Worm (Caenorhabditis elegans) whole organism, L1 larva: ENCODE data around the gene vab-8.

Experiments
- F16B12.6 ChIP-seq: fragments of 150-350 bp; optimal IDR thresholded peaks from 2 replicates; lab custom pipeline; 2014; ENCODE audit warnings: missing biosample characterization, missing genetic modification characterization
- ama-1 ChIP-seq: fragments of 150-350 bp; optimal IDR thresholded peaks from 2 replicates; lab custom pipeline; 2014
- ceh-82 ChIP-seq, 3 experiments: fragments of 150-350 bp in 1 of 3; sonication (generic microtip) in 2 of 3; optimal IDR thresholded peaks; 2 replicates each; lab custom pipeline; 2014 to 2017; ENCODE audit warnings: missing biosample characterization in 3 of 3, missing genetic modification characterization in 3 of 3
- dpl-1 ChIP-seq, 3 experiments: fragments of 150-350 bp in 2 of 3; sonication (generic microtip) in 1 of 3; optimal IDR thresholded peaks; 2 replicates each; lab custom pipeline; 2014 to 2017; ENCODE audit warnings: missing biosample characterization in 3 of 3, missing genetic modification characterization in 3 of 3, missing genetic modification reagents in 3 of 3
- efl-1 ChIP-seq, 4 experiments: fragments of 150-350 bp; optimal IDR thresholded peaks in 3 of 4; peaks in 1 of 4; 1 replicate in 1 of 4; 2 replicates in 3 of 4; lab custom pipeline; 2014; ENCODE audit warnings: missing biosample characterization in 2 of 4, missing genetic modification characterization in 2 of 4, missing genetic modification reagents in 2 of 4
- grh-1 ChIP-seq: fragments of 200-800 bp; sonication (Bioruptor generic); IDR thresholded peaks from 2 replicates; pipeline ENCODE4 v1.3.6; 2022; ENCODE audit warnings: missing genetic modification reagents, missing genetic modification characterization, missing compliant biosample characterization
- hlh-17 ChIP-seq: fragments of 200-800 bp; sonication (Bioruptor generic); optimal IDR thresholded peaks from 2 replicates; lab custom pipeline; 2018; ENCODE audit warnings: missing genetic modification characterization, mild to moderate bottlenecking, missing compliant biosample characterization, moderate library complexity, borderline replicate concordance
- isw-1 ChIP-seq: fragments of 200-800 bp; sonication (Bioruptor generic); IDR thresholded peaks from 2 replicates; pipeline ENCODE4 v1.3.6; 2022; ENCODE audit warnings: missing genetic modification characterization, missing compliant biosample characterization
- jun-1 ChIP-seq: fragments of 150-350 bp; optimal IDR thresholded peaks from 2 replicates; lab custom pipeline; 2014; ENCODE audit warnings: missing biosample characterization, missing genetic modification reagents, missing genetic modification characterization
- lin-13 ChIP-seq: fragments of 150-350 bp; optimal IDR thresholded peaks from 2 replicates; lab custom pipeline; 2014; ENCODE audit warnings: missing biosample characterization, missing genetic modification reagents, missing genetic modification characterization
- lin-15B ChIP-seq: fragments of 150-350 bp; sonication (generic microtip); optimal IDR thresholded peaks from 3 replicates; lab custom pipeline; 2014; ENCODE audit warnings: missing biosample characterization, missing genetic modification characterization
- lin-35 ChIP-seq, 2 experiments: fragments of 150-350 bp; optimal IDR thresholded peaks; 2 replicates each; lab custom pipeline; 2014; ENCODE audit warnings: missing biosample characterization in 2 of 2, missing genetic modification characterization in 2 of 2, missing genetic modification reagents in 2 of 2
- mep-1 ChIP-seq: fragments of 150-350 bp; optimal IDR thresholded peaks from 2 replicates; lab custom pipeline; 2014; ENCODE audit warnings: missing biosample characterization, missing genetic modification characterization
- nhr-85 ChIP-seq: sonication (generic microtip); peaks from one replicate; lab custom pipeline; 2016; ENCODE audit warnings: missing genetic modification characterization, inconsistent platforms, missing compliant biosample characterization
- pax-3 ChIP-seq: fragments of 200-800 bp; sonication (Bioruptor generic); optimal IDR thresholded peaks from 2 replicates; lab custom pipeline; 2018; ENCODE audit warnings: mild to moderate bottlenecking, missing genetic modification characterization, moderate library complexity, missing compliant biosample characterization
- rnt-1 ChIP-seq: sonication (generic microtip); optimal IDR thresholded peaks from 2 replicates; lab custom pipeline; 2016; ENCODE audit warnings: mild to moderate bottlenecking, missing genetic modification characterization, moderate library complexity, missing compliant biosample characterization
- swsn-7 ChIP-seq: sonication (generic microtip); optimal IDR thresholded peaks from 2 replicates; lab custom pipeline; 2016; ENCODE audit warnings: missing genetic modification characterization, missing compliant biosample characterization

vab-8 gene

ce11 chrV:12269272-12269767, 56.2 kb downstream of the vab-8 start, which contains the start of gene twk-24 (continued):
- no peak for TF ChIP-seq lin-35 (GFP tag; optimal IDR thresholded peaks at IDR 0.05; lab: Kevin White, UChicago)

ce11 chrV:12271495-12271894, 58.4 kb downstream of the vab-8 start, which contains the start of the genes tsfm-1 and capg-2:
tsfm-1 (minus strand) TSS chrV:12271551.
capg-2 (plus strand) TSS chrV:12271873.
- no peak for TF ChIP-seq jun-1 (tag; lab: Kevin White, UChicago)
- TF ChIP-seq dpl-1 (GFP tag; optimal IDR thresholded peaks at IDR 0.05; lab: Kevin White, UChicago): peak; percentile 64 to 86 (median 70)
- TF ChIP-seq lin-35 (GFP tag; optimal IDR thresholded peaks at IDR 0.05; lab: Kevin White, UChicago): peak; percentile 58 to 84
- TF ChIP-seq nhr-85: peak; percentile 28
- TF ChIP-seq efl-1 (optimal IDR thresholded peaks at IDR 0.05; lab: Kevin White, UChicago): peak; percentile 27 to 69
- TF ChIP-seq efl-1 (GFP tag; optimal IDR thresholded peaks at IDR 0.05 in 1 of 2; lab: Kevin White, UChicago): peak; percentile 81 to 96
- peak in 1 of 3 experiments; percentile 1 for TF ChIP-seq ceh-82 (tag; optimal IDR thresholded peaks at IDR 0.05; lab: Kevin White, UChicago)
- TF ChIP-seq isw-1 (GFP tag; lab: Robert Waterston, UW): no peak
- no peak for TF ChIP-seq F16B12.6 (tag; lab: Kevin White, UChicago)
- no peak for TF ChIP-seq swsn-7 (tag; lab: Kevin White, UChicago)
- no peak for TF ChIP-seq lin-13 (GFP tag; lab: Kevin White, UChicago)
- TF ChIP-seq mep-1 (tag; lab: Kevin White, UChicago): peak; percentile 7
- peak; percentile 7 for TF ChIP-seq lin-15B (tag; lab: Kevin White, UChicago)
- TF ChIP-seq hlh-17 (GFP tag; lab: Kevin White, UChicago): no peak
- no peak for TF ChIP-seq ama-1 (lab: Kevin White, UChicago)
- TF ChIP-seq grh-1 (GFP tag; lab: Robert Waterston, UW): no peak
- TF ChIP-seq pax-3 (tag; lab: Kevin White, UChicago): no peak
- no peak for TF ChIP-seq rnt-1 (tag; lab: Kevin White, UChicago)
- TF ChIP-seq, all 84 proteins: peak for 7
